Worm (Caenorhabditis elegans) whole organism, L4 larva: Measurements from ENCODE around the gene stdh-1.

Source experiments
- ama-1 ChIP-seq: fragments of 150-350 bp; optimal IDR thresholded peaks from 2 replicates; lab custom pipeline; 2014; ENCODE audit warnings: inconsistent platforms, mixed read lengths
- daf-16 ChIP-seq, 3 experiments: sonication (generic microtip); optimal IDR thresholded peaks; 2 replicates each; lab custom pipeline; 2016 to 2017; ENCODE audit warnings: missing genetic modification characterization in 3 of 3, missing genetic modification reagents in 3 of 3, mild to moderate bottlenecking in 2 of 3, missing compliant biosample characterization in 2 of 3, missing biosample characterization in 1 of 3, moderate library complexity in 1 of 3
- dpl-1 ChIP-seq: fragments of 150-350 bp; optimal IDR thresholded peaks from 2 replicates; lab custom pipeline; 2014; ENCODE audit warnings: missing biosample characterization, missing genetic modification reagents, missing genetic modification characterization
- egl-27 ChIP-seq: sonication (generic microtip); optimal IDR thresholded peaks from 3 replicates; lab custom pipeline; 2017; ENCODE audit warnings: missing biosample characterization, missing genetic modification reagents, missing genetic modification characterization
- fos-1 ChIP-seq: fragments of 150-350 bp; optimal IDR thresholded peaks from 2 replicates; lab custom pipeline; 2014; ENCODE audit warnings: missing biosample characterization, missing genetic modification characterization
- lsy-2 ChIP-seq, 2 experiments: fragments of 150-350 bp in 1 of 2; sonication (generic microtip) in 1 of 2; optimal IDR thresholded peaks; 2 replicates each; lab custom pipeline; 2014 to 2017; ENCODE audit warnings: missing biosample characterization in 2 of 2, missing genetic modification characterization in 2 of 2
- skn-1 ChIP-seq: fragments of 150-350 bp; optimal IDR thresholded peaks from 2 replicates; lab custom pipeline; 2014; ENCODE audit warnings: missing biosample characterization, missing genetic modification characterization

- TF ChIP-seq egl-27 (tag; lab: Kevin White, UChicago), result no peak
- no peak for TF ChIP-seq dpl-1 (GFP tag; lab: Kevin White, UChicago)
- TF ChIP-seq lsy-2 (tag; optimal IDR thresholded peaks at IDR 0.05; lab: Kevin White, UChicago), result no peak
- TF ChIP-seq daf-16 (GFP tag; optimal IDR thresholded peaks at IDR 0.05; lab: Kevin White, UChicago), result no peak
- no peak for TF ChIP-seq daf-16 (tag; optimal IDR thresholded peaks at IDR 0.05; lab: Kevin White, UChicago)
- no peak for TF ChIP-seq fos-1 (tag; lab: Kevin White, UChicago)
- TF ChIP-seq skn-1, result no peak
- no peak for TF ChIP-seq ama-1 (lab: Kevin White, UChicago)
Measured at ce11 chrV:13954056-13954455, 47.8 kb downstream of the stdh-1 start, which contains the start of gene swt-6.
